Fruit fly (Drosophila melanogaster): Measurements from ENCODE around the gene Prestin.

DNA sequence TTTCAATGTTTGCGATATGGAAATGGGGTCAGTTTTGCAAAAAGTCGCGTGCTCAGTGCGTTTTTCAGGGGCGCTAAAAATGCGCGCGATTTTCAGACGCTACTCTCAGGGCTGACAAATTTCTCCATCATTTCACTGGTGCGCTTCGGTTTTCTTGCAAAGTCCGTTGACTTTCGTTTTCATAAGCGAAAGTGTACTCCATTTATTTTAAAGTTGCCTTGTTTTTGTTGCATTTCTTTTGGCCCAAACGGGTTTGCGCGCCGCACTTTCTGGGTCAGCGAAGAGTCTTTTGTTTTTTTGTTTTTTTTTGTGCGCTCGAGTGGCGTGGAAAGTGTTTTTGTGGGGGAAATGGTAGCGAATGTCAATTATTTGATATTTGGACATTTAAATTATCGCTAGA, 32.0 kb upstream of the Prestin start:
- no peak; the same call in 2 of the 3 replicates for TF ChIP-seq CG6163 (GFP tag; IDR thresholded peaks at IDR 0.05)
- TF ChIP-seq CG11902 (GFP tag; optimal IDR thresholded peaks at IDR 0.05), result no peak
- no peak for TF ChIP-seq vri (GFP tag; optimal IDR thresholded peaks at IDR 0.05)
- TF ChIP-seq CG6854 (GFP tag; optimal IDR thresholded peaks at IDR 0.05), result peak; percentile 88
- TF ChIP-seq Eip75B (GFP tag; optimal IDR thresholded peaks at IDR 0.05), result peak; percentile 70
